Fruit fly (Drosophila melanogaster) whole organism, embryonic: ENCODE data around the gene CG43163.

Experiments
- Adf1 ChIP-seq: fragments of 200-800 bp; sonication (Bioruptor generic); IDR thresholded peaks from 2 replicates; pipeline ENCODE4 v1.3.6; 2022; ENCODE audit warnings: missing biosample characterization, missing genetic modification characterization
- Atf3 ChIP-seq: fragments of 200-800 bp; sonication (Bioruptor generic); optimal IDR thresholded peaks from 3 replicates; lab custom pipeline; 2016; ENCODE audit warnings: missing biosample characterization, missing genetic modification characterization
- B-H1 ChIP-seq: fragments of 200-800 bp; sonication (Bioruptor generic); IDR thresholded peaks from 3 replicates; pipeline ENCODE4 v1.3.6; 2022; ENCODE audit warnings: missing biosample characterization, missing genetic modification characterization
- CG10147 ChIP-seq: fragments of 200-800 bp; sonication (Bioruptor generic); optimal IDR thresholded peaks from 2 replicates; lab custom pipeline; 2019; ENCODE audit warnings: missing biosample characterization, mild to moderate bottlenecking, missing genetic modification characterization, moderate library complexity
- CG10274 ChIP-seq: fragments of 200-800 bp; sonication (Bioruptor generic); optimal IDR thresholded peaks from 3 replicates; lab custom pipeline; 2017; ENCODE audit warnings: missing biosample characterization, mild to moderate bottlenecking, missing genetic modification characterization
- CG11723 ChIP-seq: fragments of 200-800 bp; sonication (Bioruptor generic); optimal IDR thresholded peaks from 2 replicates; lab custom pipeline; 2017; ENCODE audit warnings: missing biosample characterization, mild to moderate bottlenecking, missing genetic modification characterization
- CG12942 ChIP-seq: fragments of 200-800 bp; sonication (Bioruptor generic); optimal IDR thresholded peaks from 3 replicates; lab custom pipeline; 2016; ENCODE audit warnings: missing biosample characterization, missing genetic modification characterization
- CG13894 ChIP-seq: fragments of 200-800 bp; sonication (Bioruptor generic); optimal IDR thresholded peaks from 3 replicates; lab custom pipeline; 2018; ENCODE audit warnings: missing biosample characterization, mild to moderate bottlenecking, missing genetic modification characterization, moderate library complexity
- CG16779 ChIP-seq: fragments of 200-800 bp; sonication (Bioruptor generic); IDR thresholded peaks from 2 replicates; pipeline ENCODE4 v1.3.6; 2022; ENCODE audit warnings: missing biosample characterization, missing genetic modification characterization
- CG17802 ChIP-seq: fragments of 200-800 bp; sonication (Bioruptor generic); optimal IDR thresholded peaks from 2 replicates; lab custom pipeline; 2018; ENCODE audit warnings: missing biosample characterization, mild to moderate bottlenecking, missing genetic modification characterization, moderate library complexity
- CG1792 ChIP-seq: fragments of 200-800 bp; sonication (Bioruptor generic); optimal IDR thresholded peaks from 2 replicates; lab custom pipeline; 2016; ENCODE audit warnings: missing biosample characterization, missing genetic modification characterization
- CG2875 ChIP-seq: fragments of 200-800 bp; sonication (Bioruptor generic); optimal IDR thresholded peaks from 2 replicates; lab custom pipeline; 2017; ENCODE audit warnings: missing biosample characterization, mild to moderate bottlenecking, missing genetic modification characterization, missing genetic modification reagents
- CG5953 ChIP-seq: fragments of 200-800 bp; sonication (Bioruptor generic); IDR thresholded peaks from 2 replicates; pipeline ENCODE4 v1.3.6; 2022; ENCODE audit warnings: missing biosample characterization, missing genetic modification characterization
- CG6654 ChIP-seq: fragments of 200-800 bp; sonication (Bioruptor generic); optimal IDR thresholded peaks from 2 replicates; lab custom pipeline; 2017; ENCODE audit warnings: missing biosample characterization, mild to moderate bottlenecking, missing genetic modification characterization
- CG6689 ChIP-seq: fragments of 200-800 bp; sonication (Bioruptor generic); IDR thresholded peaks from 2 replicates; pipeline ENCODE4 v1.3.6; 2022; ENCODE audit warnings: missing biosample characterization, missing genetic modification characterization
- CG6854 ChIP-seq: fragments of 200-800 bp; sonication (Bioruptor generic); optimal IDR thresholded peaks from 3 replicates; lab custom pipeline; 2017; ENCODE audit warnings: missing biosample characterization, mild to moderate bottlenecking, missing genetic modification characterization
- CG7928 ChIP-seq: fragments of 200-800 bp; sonication (Bioruptor generic); optimal IDR thresholded peaks from 2 replicates; lab custom pipeline; 2017; ENCODE audit warnings: missing biosample characterization, mild to moderate bottlenecking, missing genetic modification characterization
- CG9727 ChIP-seq: fragments of 200-800 bp; sonication (Bioruptor generic); optimal IDR thresholded peaks from 3 replicates; lab custom pipeline; 2017; ENCODE audit warnings: missing biosample characterization, mild to moderate bottlenecking, missing genetic modification characterization
- CG9932 ChIP-seq: fragments of 200-800 bp; sonication (Bioruptor generic); IDR thresholded peaks from 2 replicates; pipeline ENCODE4 v1.3.6; 2022; ENCODE audit warnings: missing biosample characterization, missing genetic modification characterization
- CTCF ChIP-seq: fragments of 200-800 bp; sonication (Bioruptor generic); optimal IDR thresholded peaks from 2 replicates; lab custom pipeline; 2017; ENCODE audit warnings: missing biosample characterization, mild to moderate bottlenecking, missing genetic modification characterization, moderate library complexity
- Chrac-16 ChIP-seq: fragments of 200-800 bp; sonication (Bioruptor generic); optimal IDR thresholded peaks from 3 replicates; lab custom pipeline; 2016; ENCODE audit warnings: missing biosample characterization, missing genetic modification characterization
- CrebB ChIP-seq: fragments of 200-800 bp; sonication (Bioruptor generic); optimal IDR thresholded peaks from 3 replicates; lab custom pipeline; 2018; ENCODE audit warnings: missing biosample characterization, mild to moderate bottlenecking, missing genetic modification characterization
- Deaf1 ChIP-seq: fragments of 200-800 bp; optimal IDR thresholded peaks from 3 replicates; lab custom pipeline; 2019; ENCODE audit warnings: missing biosample characterization, mild to moderate bottlenecking, missing genetic modification characterization, moderate library complexity
- Dref ChIP-seq: fragments of 200-800 bp; sonication (Bioruptor generic); IDR thresholded peaks from 2 replicates; pipeline ENCODE4 v1.3.6; 2022; ENCODE audit warnings: missing biosample characterization, missing genetic modification characterization
- Ets65A ChIP-seq: fragments of 200-800 bp; sonication (Bioruptor generic); peaks from one replicate; lab custom pipeline; 2016; ENCODE audit warnings: missing biosample characterization, missing genetic modification characterization
- Gsc ChIP-seq: fragments of 200-800 bp; sonication (Bioruptor generic); IDR thresholded peaks from 2 replicates; pipeline ENCODE4 v1.3.6; 2022; ENCODE audit warnings: missing biosample characterization, missing genetic modification characterization
- HmgZ ChIP-seq: fragments of 200-800 bp; sonication (Bioruptor generic); optimal IDR thresholded peaks from 2 replicates; lab custom pipeline; 2018; ENCODE audit warnings: missing biosample characterization, mild to moderate bottlenecking, missing genetic modification characterization
- NC2β ChIP-seq: fragments of 200-800 bp; sonication (Bioruptor generic); optimal IDR thresholded peaks from 2 replicates; lab custom pipeline; 2016; ENCODE audit warnings: missing biosample characterization, missing genetic modification characterization
- PHDP ChIP-seq: fragments of 200-800 bp; sonication (Bioruptor generic); optimal IDR thresholded peaks from 3 replicates; lab custom pipeline; 2018; ENCODE audit warnings: missing biosample characterization, mild to moderate bottlenecking, missing genetic modification characterization, moderate library complexity
- Side ChIP-seq: fragments of 200-800 bp; sonication (Bioruptor generic); optimal IDR thresholded peaks from 2 replicates; lab custom pipeline; 2016; ENCODE audit warnings: missing biosample characterization, missing genetic modification characterization
- Stat92E ChIP-seq, 3 experiments: fragments of >200 bp in 2 of 3; fragments of 200-800 bp in 1 of 3; sonication (Bioruptor generic) in 1 of 3; optimal IDR thresholded peaks; 2 replicates each; lab custom pipeline; 2017 to 2019; ENCODE audit warnings: missing biosample characterization in 3 of 3, missing genetic modification characterization in 3 of 3, mild to moderate bottlenecking in 1 of 3, moderate library complexity in 1 of 3
- caup ChIP-seq: fragments of 200-800 bp; sonication (Bioruptor generic); optimal IDR thresholded peaks from 3 replicates; lab custom pipeline; 2017; ENCODE audit warnings: missing biosample characterization, mild to moderate bottlenecking, missing genetic modification characterization, moderate library complexity; ENCODE audit not compliant: severe bottlenecking
- chn ChIP-seq: fragments of 200-800 bp; sonication (Bioruptor generic); optimal IDR thresholded peaks from 2 replicates; lab custom pipeline; 2016; ENCODE audit warnings: missing biosample characterization, missing genetic modification characterization
- emc ChIP-seq: fragments of 200-800 bp; sonication (Bioruptor generic); optimal IDR thresholded peaks from 2 replicates; lab custom pipeline; 2016; ENCODE audit warnings: missing biosample characterization, missing genetic modification characterization
- eyg ChIP-seq: fragments of 200-800 bp; sonication (Bioruptor generic); optimal IDR thresholded peaks from 3 replicates; lab custom pipeline; 2016; ENCODE audit warnings: missing biosample characterization, missing genetic modification characterization
- gt ChIP-seq: fragments of 200-800 bp; sonication (Bioruptor generic); IDR thresholded peaks from 2 replicates; pipeline ENCODE4 v1.3.6; 2022; ENCODE audit warnings: missing biosample characterization, missing genetic modification characterization
- hth ChIP-seq: fragments of >200 bp; optimal IDR thresholded peaks from 2 replicates; lab custom pipeline; 2017; ENCODE audit warnings: inconsistent platforms
- jigr1 ChIP-seq: fragments of 200-800 bp; sonication (Bioruptor generic); IDR thresholded peaks from 3 replicates; pipeline ENCODE4 v1.3.6; 2022; ENCODE audit warnings: missing biosample characterization, missing genetic modification characterization
- jing ChIP-seq: fragments of 200-800 bp; sonication (Bioruptor generic); optimal IDR thresholded peaks from 2 replicates; lab custom pipeline; 2018; ENCODE audit warnings: missing biosample characterization, mild to moderate bottlenecking, missing genetic modification characterization
- maf-S ChIP-seq: fragments of 200-800 bp; sonication (Bioruptor generic); optimal IDR thresholded peaks from 2 replicates; lab custom pipeline; 2016; ENCODE audit warnings: missing biosample characterization, missing genetic modification characterization
- org-1 ChIP-seq: fragments of 200-800 bp; sonication (Bioruptor generic); optimal IDR thresholded peaks from 2 replicates; lab custom pipeline; 2017; ENCODE audit warnings: missing biosample characterization, missing genetic modification characterization
- p53 ChIP-seq: fragments of 200-800 bp; sonication (Bioruptor generic); optimal IDR thresholded peaks from 2 replicates; lab custom pipeline; 2016; ENCODE audit warnings: missing biosample characterization, missing genetic modification characterization
- psq ChIP-seq: fragments of 200-800 bp; sonication (Bioruptor generic); optimal IDR thresholded peaks from 2 replicates; lab custom pipeline; 2017; ENCODE audit warnings: missing biosample characterization, missing genetic modification characterization
- rib ChIP-seq: fragments of 200-800 bp; sonication (Bioruptor generic); IDR thresholded peaks from 2 replicates; pipeline ENCODE4 v1.3.6; 2022; ENCODE audit warnings: missing biosample characterization, missing genetic modification characterization
- run ChIP-seq: fragments of 200-800 bp; sonication (Bioruptor generic); optimal IDR thresholded peaks from 3 replicates; lab custom pipeline; 2018; ENCODE audit warnings: missing biosample characterization, mild to moderate bottlenecking, missing genetic modification characterization
- sisA ChIP-seq: fragments of 200-800 bp; sonication (Bioruptor generic); IDR thresholded peaks from 2 replicates; pipeline ENCODE4 v1.3.6; 2022; ENCODE audit warnings: missing biosample characterization, missing genetic modification characterization
- sqz ChIP-seq: fragments of 200-800 bp; sonication (Bioruptor generic); optimal IDR thresholded peaks from 3 replicates; lab custom pipeline; 2018; ENCODE audit warnings: missing biosample characterization, mild to moderate bottlenecking, missing genetic modification characterization
- sr ChIP-seq: fragments of 200-800 bp; sonication (Bioruptor generic); IDR thresholded peaks from 3 replicates; pipeline ENCODE4 v1.3.6; 2022; ENCODE audit warnings: missing biosample characterization, missing genetic modification characterization
- unc-4 ChIP-seq: fragments of 200-800 bp; sonication (Bioruptor generic); IDR thresholded peaks from 2 replicates; pipeline ENCODE4 v1.3.6; 2022; ENCODE audit warnings: missing biosample characterization, missing genetic modification characterization; ENCODE audit not compliant: partially characterized antibody
- wor ChIP-seq: fragments of 200-800 bp; sonication (Bioruptor generic); IDR thresholded peaks from 2 replicates; pipeline ENCODE4 v1.3.6; 2022; ENCODE audit warnings: missing biosample characterization, missing genetic modification characterization
- z ChIP-seq: fragments of 200-800 bp; sonication (Bioruptor generic); IDR thresholded peaks from 3 replicates; pipeline ENCODE4 v1.3.6; 2022; ENCODE audit warnings: missing biosample characterization, missing genetic modification characterization

Gene CG43163

DNA sequence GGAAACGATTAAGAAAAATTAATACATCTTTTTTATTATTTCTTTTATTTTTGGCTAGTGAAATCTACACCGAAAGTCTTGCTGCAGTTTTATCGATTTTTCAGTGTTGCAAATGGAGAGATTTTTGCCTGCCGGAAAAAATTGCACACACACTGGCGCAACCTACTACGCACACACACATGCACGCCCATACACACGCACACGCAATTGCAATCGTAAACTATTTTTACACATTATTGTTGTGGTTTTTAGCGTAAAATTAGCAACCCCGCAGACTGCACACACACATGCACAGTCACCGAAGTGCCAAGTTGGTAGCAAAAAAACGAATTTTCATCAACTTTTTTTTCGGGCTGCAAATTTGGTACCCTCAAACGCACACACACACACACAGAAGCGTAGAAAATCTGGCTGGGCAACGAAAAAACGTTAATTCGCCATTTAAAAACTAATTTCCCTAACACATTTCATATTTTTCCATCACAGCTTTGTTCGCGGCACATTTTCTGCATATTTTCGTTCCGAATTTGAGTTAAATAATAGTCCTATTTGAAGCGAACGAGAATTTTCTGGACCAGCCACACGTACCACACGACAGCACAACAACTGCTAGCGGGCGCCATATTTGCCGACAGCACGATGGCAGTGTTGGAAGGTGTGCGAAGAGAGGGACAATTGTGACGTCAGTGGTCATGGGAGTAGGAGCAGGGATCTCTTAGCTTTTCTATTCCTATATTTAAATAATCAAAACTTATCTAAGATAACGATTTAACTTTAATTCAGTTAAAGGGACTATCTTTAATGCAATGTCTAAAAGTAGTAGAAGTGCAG is 65.0 kb downstream of the CG43163 start, which contains the start of gene Unr (continued):
- TF ChIP-seq rib (peak; percentile 71), gt (GFP tag; lab: Robert Waterston, UW) (no peak; the same call in 1 of the 2 replicates), p53 (peak; percentile 22), Side (GFP tag; lab: Kevin White, UChicago) (peak; percentile 71), CG2875 (GFP tag; lab: Kevin White, UChicago) (peak; percentile 66), wor (GFP tag; lab: Robert Waterston, UW) (no peak), CG10147 (GFP tag; lab: Kevin White, UChicago) (peak; percentile 37), eyg (peak; percentile 53), CG16779 (GFP tag; lab: Robert Waterston, UW) (peak; percentile 83), sisA (GFP tag; lab: Robert Waterston, UW) (peak; percentile 78), HmgZ (tag; lab: Kevin White, UChicago) (peak; percentile 88), CG9932 (GFP tag; lab: Robert Waterston, UW) (peak; percentile 89), CrebB (tag; lab: Kevin White, UChicago) (peak; percentile 52), run (tag; lab: Kevin White, UChicago) (peak; percentile 44), PHDP (tag; lab: Kevin White, UChicago) (peak; percentile 71), CG12942 (GFP tag; lab: Kevin White, UChicago) (peak; percentile 76), Atf3 (GFP tag; lab: Kevin White, UChicago) (peak; percentile 74), Chrac-16 (GFP tag; lab: Kevin White, UChicago) (peak; percentile 82), CG6689 (GFP tag; lab: Robert Waterston, UW) (peak; percentile 74), jing (no peak), Dref (GFP tag; lab: Robert Waterston, UW) (no peak), Stat92E (GFP tag; optimal IDR thresholded peaks at IDR 0.05; lab: Kevin White, UChicago) (peak in 2 of 3 experiments; percentile 28 to 51), Gsc (GFP tag; lab: Robert Waterston, UW) (no peak), NC2β (peak; percentile 75), CG17802 (tag; lab: Kevin White, UChicago) (no peak), psq (GFP tag; lab: Kevin White, UChicago) (peak; percentile 30), CG6854 (GFP tag; lab: Kevin White, UChicago) (peak; percentile 65), hth (lab: Kevin White, UChicago) (no peak), Deaf1 (tag; lab: Kevin White, UChicago) (peak; percentile 65), B-H1 (GFP tag; lab: Robert Waterston, UW) (peak; percentile 79), CTCF (GFP tag; lab: Kevin White, UChicago) (no peak), CG11723 (GFP tag; lab: Kevin White, UChicago) (peak; percentile 57), unc-4 (GFP tag; lab: Robert Waterston, UW) (no peak), CG1792 (GFP tag; lab: Kevin White, UChicago) (peak; percentile 65), CG6654 (GFP tag; lab: Kevin White, UChicago) (peak; percentile 4), sqz (GFP tag; lab: Kevin White, UChicago) (peak; percentile 42), z (GFP tag; lab: Robert Waterston, UW) (no peak), jigr1 (GFP tag; lab: Robert Waterston, UW) (no peak), Ets65A (GFP tag; lab: Kevin White, UChicago) (peak; percentile 96), chn (GFP tag; lab: Kevin White, UChicago) (peak; percentile 88), emc (GFP tag; lab: Kevin White, UChicago) (peak; percentile 56), org-1 (peak; percentile 39), CG7928 (peak; percentile 29), CG10274 (no peak), Adf1 (GFP tag; lab: Robert Waterston, UW) (peak; percentile 68), CG13894 (tag; lab: Kevin White, UChicago) (no peak), CG5953 (GFP tag; lab: Robert Waterston, UW) (peak; percentile 76), CG9727 (GFP tag; lab: Kevin White, UChicago) (peak; percentile 83), maf-S (GFP tag; lab: Kevin White, UChicago) (peak; percentile 77), caup (GFP tag; lab: Kevin White, UChicago) (peak; percentile 86), sr (GFP tag; lab: Robert Waterston, UW) (no peak)
